Worm (Caenorhabditis elegans) whole organism, midembryonic: ENCODE measurements around the gene C07G3.10.

Source experiments
- cog-1 ChIP-seq: sonication (generic microtip); optimal IDR thresholded peaks from 2 replicates; lab custom pipeline; 2016; ENCODE audit warnings: missing genetic modification characterization, missing compliant biosample characterization
- flt-1 ChIP-seq: fragments of 200-800 bp; sonication (Bioruptor generic); IDR thresholded peaks from 2 replicates; pipeline ENCODE4 v1.3.6; 2022; ENCODE audit warnings: missing genetic modification characterization, missing compliant biosample characterization
- ref-1 ChIP-seq: fragments of 200-800 bp; sonication (Bioruptor generic); conservative IDR thresholded peaks from 2 replicates; pipeline ENCODE4 v1.3.6; 2022; ENCODE audit warnings: missing genetic modification reagents, missing genetic modification characterization, missing compliant biosample characterization

DNA sequence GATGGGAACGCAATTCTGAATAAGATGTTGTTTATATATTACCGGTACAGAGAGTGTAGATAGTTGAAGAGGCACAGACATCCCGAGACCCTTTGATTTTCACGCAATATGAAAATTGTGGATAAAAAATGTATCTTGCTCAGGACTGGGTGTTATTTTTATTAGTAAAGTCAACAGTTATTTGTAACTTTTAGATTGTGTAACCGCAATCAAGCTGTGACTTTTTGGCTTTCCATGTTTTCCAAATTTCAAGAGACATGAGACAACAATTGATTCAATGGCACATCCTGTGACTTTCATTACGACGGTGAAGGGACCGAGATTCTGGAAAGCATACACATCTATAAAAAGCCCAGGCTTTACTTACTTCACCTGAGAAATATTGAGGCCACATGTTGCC is 25.9 kb upstream of the C07G3.10 start:
- TF ChIP-seq flt-1 (GFP tag; lab: Robert Waterston, UW) (no peak), cog-1 (tag; lab: Kevin White, UChicago) (no peak), ref-1 (GFP tag; lab: Robert Waterston, UW) (no peak)
